Worm (Caenorhabditis elegans) whole organism, young adult: ENCODE data around the gene rcs-1.

ENCODE experiments used
- B0035.1 ChIP-seq: sonication (generic microtip); optimal IDR thresholded peaks from 2 replicates; lab custom pipeline; 2016; ENCODE audit warnings: missing genetic modification characterization, mild to moderate bottlenecking, missing compliant biosample characterization, missing genotype, missing genetic modification reagents
- B0261.1 ChIP-seq: sonication (generic microtip); optimal IDR thresholded peaks from 2 replicates; lab custom pipeline; 2016; ENCODE audit warnings: mild to moderate bottlenecking, missing genetic modification characterization, moderate library complexity, missing compliant biosample characterization
- D2030.7 ChIP-seq: fragments of 200-800 bp; sonication (Bioruptor generic); IDR thresholded peaks from 2 replicates; pipeline ENCODE4 v1.3.6; 2022; ENCODE audit warnings: missing genetic modification reagents, missing genetic modification characterization, missing compliant biosample characterization
- T07F8.4 ChIP-seq: sonication (generic microtip); optimal IDR thresholded peaks from 2 replicates; lab custom pipeline; 2016; ENCODE audit warnings: mild to moderate bottlenecking, missing genetic modification characterization, moderate library complexity, missing compliant biosample characterization
- Y53F4B.3 ChIP-seq: fragments of 200-800 bp; sonication (Bioruptor generic); IDR thresholded peaks from 2 replicates; pipeline ENCODE4 v1.3.6; 2022; ENCODE audit warnings: missing genetic modification reagents, missing genetic modification characterization, missing compliant biosample characterization
- Y56A3A.18 ChIP-seq: fragments of 200-800 bp; sonication (Bioruptor generic); IDR thresholded peaks from 2 replicates; pipeline ENCODE4 v1.3.6; 2022; ENCODE audit warnings: missing genetic modification reagents, missing genetic modification characterization, missing compliant biosample characterization
- ZK185.1 ChIP-seq: sonication (generic microtip); optimal IDR thresholded peaks from 2 replicates; lab custom pipeline; 2016; ENCODE audit warnings: mild to moderate bottlenecking, missing genetic modification characterization, missing compliant biosample characterization; ENCODE audit not compliant: poor library complexity, severe bottlenecking
- attf-5 ChIP-seq: fragments of 200-800 bp; sonication (Bioruptor generic); optimal IDR thresholded peaks from 2 replicates; lab custom pipeline; 2018; ENCODE audit warnings: mild to moderate bottlenecking, missing genetic modification characterization, missing compliant biosample characterization
- attf-6 ChIP-seq: fragments of 200-800 bp; sonication (Bioruptor generic); IDR thresholded peaks from 2 replicates; pipeline ENCODE4 v1.3.6; 2022; ENCODE audit warnings: missing genetic modification reagents, missing genetic modification characterization, missing compliant biosample characterization
- bed-1 ChIP-seq: fragments of 200-800 bp; sonication (Bioruptor generic); IDR thresholded peaks from 2 replicates; pipeline ENCODE4 v1.3.6; 2022; ENCODE audit warnings: missing genetic modification reagents, missing genetic modification characterization, missing compliant biosample characterization
- cebp-2 ChIP-seq: fragments of 200-800 bp; sonication (Bioruptor generic); IDR thresholded peaks from 2 replicates; pipeline ENCODE4 v1.3.6; 2022; ENCODE audit warnings: missing genetic modification characterization, missing compliant biosample characterization
- ceh-40 ChIP-seq: fragments of 200-800 bp; sonication (Bioruptor generic); IDR thresholded peaks from 2 replicates; pipeline ENCODE4 v1.3.6; 2022; ENCODE audit warnings: missing genetic modification characterization, missing compliant biosample characterization
- chd-7 ChIP-seq: sonication (generic microtip); optimal IDR thresholded peaks from 2 replicates; lab custom pipeline; 2016; ENCODE audit warnings: mild to moderate bottlenecking, missing genetic modification characterization, moderate library complexity, missing compliant biosample characterization
- die-1 ChIP-seq: sonication (generic microtip); optimal IDR thresholded peaks from 2 replicates; lab custom pipeline; 2016; ENCODE audit warnings: missing genotype, mild to moderate bottlenecking, missing genetic modification characterization, missing compliant biosample characterization
- egl-44 ChIP-seq: fragments of 200-800 bp; sonication (Bioruptor generic); IDR thresholded peaks from 2 replicates; pipeline ENCODE4 v1.3.6; 2022; ENCODE audit warnings: missing genetic modification reagents, missing genetic modification characterization, missing compliant biosample characterization
- hmg-1.2 ChIP-seq: fragments of 200-800 bp; sonication (Bioruptor generic); IDR thresholded peaks from 2 replicates; pipeline ENCODE4 v1.3.6; 2022; ENCODE audit warnings: missing genetic modification reagents, missing genetic modification characterization, missing compliant biosample characterization
- hsf-1 ChIP-seq: fragments of 200-800 bp; sonication (Bioruptor generic); IDR thresholded peaks from 2 replicates; pipeline ENCODE4 v1.3.6; 2022; ENCODE audit warnings: missing genetic modification reagents, missing genetic modification characterization, missing compliant biosample characterization
- let-607 ChIP-seq, 2 experiments: fragments of 200-800 bp in 1 of 2; sonication (Bioruptor generic) in 1 of 2; sonication (generic microtip) in 1 of 2; optimal IDR thresholded peaks; 2 replicates each; lab custom pipeline; 2016 to 2018; ENCODE audit warnings: mild to moderate bottlenecking in 2 of 2, missing compliant biosample characterization in 2 of 2, missing genetic modification characterization in 2 of 2, moderate library complexity in 2 of 2, missing genotype in 1 of 2
- lin-26 ChIP-seq: fragments of 200-800 bp; sonication (Bioruptor generic); IDR thresholded peaks from 2 replicates; pipeline ENCODE4 v1.3.6; 2022; ENCODE audit warnings: missing genetic modification reagents, missing genetic modification characterization, missing compliant biosample characterization
- lin-35 ChIP-seq, 3 experiments: fragments of 150-350 bp in 2 of 3; sonication (generic microtip) in 1 of 3; optimal IDR thresholded peaks; 2 replicates each; lab custom pipeline; 2014 to 2018; ENCODE audit warnings: missing biosample characterization in 3 of 3, missing genetic modification characterization in 3 of 3, missing genetic modification reagents in 3 of 3
- lin-54 ChIP-seq: fragments of 200-800 bp; sonication (Bioruptor generic); optimal IDR thresholded peaks from 2 replicates; lab custom pipeline; 2018; ENCODE audit warnings: mild to moderate bottlenecking, missing genetic modification characterization, missing compliant biosample characterization
- madf-3 ChIP-seq: fragments of 200-800 bp; sonication (Bioruptor generic); IDR thresholded peaks from 2 replicates; pipeline ENCODE4 v1.3.6; 2022; ENCODE audit warnings: missing genetic modification reagents, missing genetic modification characterization, missing compliant biosample characterization
- madf-8 ChIP-seq: fragments of 200-800 bp; sonication (Bioruptor generic); conservative IDR thresholded peaks from 2 replicates; pipeline ENCODE4 v1.3.6; 2022; ENCODE audit warnings: missing genetic modification reagents, missing genetic modification characterization, missing compliant biosample characterization
- nfyb-1 ChIP-seq: fragments of 200-800 bp; sonication (Bioruptor generic); IDR thresholded peaks from 2 replicates; pipeline ENCODE4 v1.3.6; 2022; ENCODE audit warnings: missing genetic modification reagents, missing genetic modification characterization, missing compliant biosample characterization
- nhr-179 ChIP-seq: sonication (generic microtip); optimal IDR thresholded peaks from 2 replicates; lab custom pipeline; 2016; ENCODE audit warnings: mild to moderate bottlenecking, missing genetic modification characterization, missing compliant biosample characterization
- nhr-80 ChIP-seq: sonication (generic microtip); optimal IDR thresholded peaks from 2 replicates; lab custom pipeline; 2016; ENCODE audit warnings: missing genetic modification characterization, missing compliant biosample characterization
- nhr-90 ChIP-seq: sonication (generic microtip); optimal IDR thresholded peaks from 2 replicates; lab custom pipeline; 2016; ENCODE audit warnings: missing genotype, mild to moderate bottlenecking, missing genetic modification characterization, missing compliant biosample characterization
- pbrm-1 ChIP-seq: fragments of 200-800 bp; sonication (Bioruptor generic); IDR thresholded peaks from 2 replicates; pipeline ENCODE4 v1.3.6; 2022; ENCODE audit warnings: missing genetic modification reagents, missing genetic modification characterization, missing compliant biosample characterization
- rcor-1 ChIP-seq: fragments of 200-800 bp; sonication (Bioruptor generic); IDR thresholded peaks from 2 replicates; pipeline ENCODE4 v1.3.6; 2022; ENCODE audit warnings: missing genetic modification reagents, missing genetic modification characterization, missing compliant biosample characterization
- rec-8 ChIP-seq, 2 experiments: sonication (generic microtip); optimal IDR thresholded peaks; 2 replicates each; lab custom pipeline; 2016; ENCODE audit warnings: mild to moderate bottlenecking in 2 of 2, missing genetic modification characterization in 2 of 2, missing genetic modification reagents in 2 of 2, missing genotype in 2 of 2, missing biosample characterization in 1 of 2, missing compliant biosample characterization in 1 of 2, moderate library complexity in 1 of 2
- rpc-1 ChIP-seq, 2 experiments: fragments of 150-350 bp in 1 of 2; sonication (generic microtip) in 1 of 2; optimal IDR thresholded peaks; 2 replicates each; lab custom pipeline; 2014 to 2018; ENCODE audit warnings: missing biosample characterization in 1 of 2, missing genetic modification characterization in 1 of 2, missing genetic modification reagents in 1 of 2, missing genotype in 1 of 2
- snpc-1.3 ChIP-seq: sonication (generic microtip); optimal IDR thresholded peaks from 2 replicates; lab custom pipeline; 2017; ENCODE audit warnings: missing genetic modification characterization, mild to moderate bottlenecking, missing compliant biosample characterization, antibody characterized with exemption, moderate library complexity, missing genotype, missing genetic modification reagents; ENCODE audit not compliant: insufficient read depth
- snpc-3.4 ChIP-seq: sonication (generic microtip); optimal IDR thresholded peaks from 2 replicates; lab custom pipeline; 2017; ENCODE audit warnings: missing genetic modification characterization, mild to moderate bottlenecking, missing compliant biosample characterization, antibody characterized with exemption, moderate library complexity, missing genotype, missing genetic modification reagents
- snpc-4 ChIP-seq, 5 experiments: fragments of 150-350 bp in 1 of 5; sonication (generic microtip) in 4 of 5; optimal IDR thresholded peaks; 2 replicates each; lab custom pipeline; 2014 to 2018; ENCODE audit warnings: missing genetic modification characterization in 5 of 5, missing biosample characterization in 3 of 5, antibody characterized with exemption in 2 of 5, mild to moderate bottlenecking in 2 of 5, missing compliant biosample characterization in 2 of 5, missing genotype in 2 of 5, moderate library complexity in 2 of 5, missing genetic modification reagents in 1 of 5
- tbp1 ChIP-seq: fragments of 200-800 bp; sonication (Bioruptor generic); optimal IDR thresholded peaks from 2 replicates; lab custom pipeline; 2018; ENCODE audit warnings: mild to moderate bottlenecking, missing genetic modification characterization, missing compliant biosample characterization
- unc-62 ChIP-seq: fragments of 150-350 bp; optimal IDR thresholded peaks from 2 replicates; lab custom pipeline; 2014; ENCODE audit warnings: missing biosample characterization, missing genetic modification reagents, missing genetic modification characterization

The rcs-1 gene

ce11 chrX:8818438-8818837, 9.9 kb downstream of the rcs-1 start:
- peak; percentile 47 for TF ChIP-seq lin-26 (GFP tag; lab: Robert Waterston, UW)
- TF ChIP-seq Y56A3A.18 (GFP tag; lab: Robert Waterston, UW) = peak; percentile 56; the same call in 1 of the 2 replicates
- peak; percentile 6 for TF ChIP-seq snpc-1.3 (tag; lab: Kevin White, UChicago)
- TF ChIP-seq D2030.7 (GFP tag; lab: Robert Waterston, UW) = peak; percentile 87
- TF ChIP-seq pbrm-1 (GFP tag; lab: Robert Waterston, UW) = peak; percentile 63
- 0 out of 2 replicates have a peak, but pooled peaks have one; percentile 31 for TF ChIP-seq attf-6
- peak; percentile 81 for TF ChIP-seq tbp1 (GFP tag; lab: Kevin White, UChicago)
- peak; percentile 51 for TF ChIP-seq hmg-1.2 (GFP tag; lab: Robert Waterston, UW)
- TF ChIP-seq egl-44 = 0 out of 2 replicates have a peak, but pooled peaks have one; percentile 14
- peak; percentile 53 for TF ChIP-seq rpc-1 (optimal IDR thresholded peaks at IDR 0.05; lab: Kevin White, UChicago)
- peak; percentile 72 for TF ChIP-seq rpc-1 (tag; optimal IDR thresholded peaks at IDR 0.05; lab: Kevin White, UChicago)
- TF ChIP-seq Y53F4B.3 = 0 out of 2 replicates have a peak, but pooled peaks have one; percentile 17
- TF ChIP-seq rcor-1 (GFP tag; lab: Robert Waterston, UW) = peak; percentile 76

- TF ChIP-seq attf-5 (GFP tag; lab: Kevin White, UChicago) = peak; percentile 6
- 0 out of 2 replicates have a peak, but pooled peaks have one; percentile 17 for TF ChIP-seq madf-3 (GFP tag; lab: Robert Waterston, UW)
- peak; percentile 32; the same call in 1 of the 2 replicates for TF ChIP-seq pbrm-1 (GFP tag; lab: Robert Waterston, UW)
- TF ChIP-seq D2030.7 (GFP tag; lab: Robert Waterston, UW) = peak; percentile 31; the same call in 1 of the 2 replicates
- TF ChIP-seq die-1 (tag; lab: Kevin White, UChicago) = peak; percentile 32
- peak; percentile 63 for TF ChIP-seq B0261.1 (tag; lab: Kevin White, UChicago)
- 0 out of 2 replicates have a peak, but pooled peaks have one; percentile 51 for TF ChIP-seq ceh-40
- TF ChIP-seq B0035.1 (tag; lab: Kevin White, UChicago) = no peak
- peak; percentile 81 for TF ChIP-seq tbp1 (GFP tag; lab: Kevin White, UChicago)
- TF ChIP-seq nhr-179 = no peak
- no peak for TF ChIP-seq unc-62 (GFP tag; lab: Kevin White, UChicago)
- peak; percentile 4 for TF ChIP-seq T07F8.4 (tag; lab: Kevin White, UChicago)
- TF ChIP-seq lin-35 (GFP tag; optimal IDR thresholded peaks at IDR 0.05; lab: Kevin White, UChicago) = no peak
- peak; percentile 57 for TF ChIP-seq rpc-1 (optimal IDR thresholded peaks at IDR 0.05; lab: Kevin White, UChicago)
- TF ChIP-seq rpc-1 (tag; optimal IDR thresholded peaks at IDR 0.05; lab: Kevin White, UChicago) = peak; percentile 69
- TF ChIP-seq cebp-2 (GFP tag; lab: Robert Waterston, UW) = 0 out of 2 replicates have a peak, but pooled peaks have one; percentile 50
- 0 out of 2 replicates have a peak, but pooled peaks have one; percentile 10 for TF ChIP-seq nfyb-1 (GFP tag; lab: Robert Waterston, UW)
- TF ChIP-seq Y56A3A.18 (GFP tag; lab: Robert Waterston, UW) = 0 out of 2 replicates have a peak, but pooled peaks have one; percentile 20
- peak; percentile 3 for TF ChIP-seq chd-7 (tag; lab: Kevin White, UChicago)
- no peak for TF ChIP-seq rec-8 (tag; optimal IDR thresholded peaks at IDR 0.05; lab: Kevin White, UChicago)
- peak; percentile 13 for TF ChIP-seq snpc-1.3 (tag; lab: Kevin White, UChicago)
- TF ChIP-seq ZK185.1 (tag; lab: Kevin White, UChicago) = peak; percentile 42
- TF ChIP-seq bed-1 (GFP tag; lab: Robert Waterston, UW) = no peak
- TF ChIP-seq snpc-4 (GFP tag; optimal IDR thresholded peaks at IDR 0.05; lab: Kevin White, UChicago) = peak; percentile 27
- TF ChIP-seq snpc-4 (tag; optimal IDR thresholded peaks at IDR 0.05; lab: Kevin White, UChicago) = no peak
- TF ChIP-seq madf-8 = no peak
- TF ChIP-seq snpc-3.4 (tag; lab: Kevin White, UChicago) = peak; percentile 29
- peak; percentile 76; the same call in 1 of the 2 replicates for TF ChIP-seq egl-44
- TF ChIP-seq hmg-1.2 (GFP tag; lab: Robert Waterston, UW) = peak; percentile 43; the same call in 1 of the 2 replicates
- TF ChIP-seq lin-54 = peak; percentile 1
- TF ChIP-seq Y53F4B.3 = no peak
- peak; percentile 36 for TF ChIP-seq nhr-80
- TF ChIP-seq nhr-90 = peak; percentile 22
- TF ChIP-seq lin-26 (GFP tag; lab: Robert Waterston, UW) = peak; percentile 84
- TF ChIP-seq hsf-1 (GFP tag; lab: Robert Waterston, UW) = 0 out of 2 replicates have a peak, but pooled peaks have one; percentile 10
- peak in 1 of 2 experiments; percentile 10 for TF ChIP-seq let-607 (tag; optimal IDR thresholded peaks at IDR 0.05; lab: Kevin White, UChicago)
- TF ChIP-seq, all 124 proteins: peak for 26
Measured at ce11 chrX:8817929-8818328, 10.4 kb downstream of the rcs-1 start.
